1 fruit fly cellular context compared by ENCODE assay signal in genomic region chr2L:4981278-4981966, dm6.
TF ChIP-seq lines count a peak whose summit lies in the region.

CG8892 (minus strand) TSS chr2L:4981592.
CG34126 (plus strand) TSS chr2L:4981614.

TF ChIP-seq in whole organism, embryonic, 481 proteins besides CTCF, POLR2A, EP300 and RAD21 (continued from another document and continues in another):
- TF ChIP-seq gcm (GFP tag; optimal IDR thresholded peaks at IDR 0.05; lab: Kevin White, UChicago) = peak; percentile 94
- TF ChIP-seq hb (GFP tag; IDR thresholded peaks at IDR 0.05; lab: Robert Waterston, UW; ENCODE audit: partially characterized antibody) = no peak
- peak; percentile 78 for TF ChIP-seq CG11696 (GFP tag; IDR thresholded peaks at IDR 0.05; lab: Robert Waterston, UW)
- peak; percentile 94 for TF ChIP-seq CG11695 (GFP tag; IDR thresholded peaks at IDR 0.05; lab: Robert Waterston, UW)
- TF ChIP-seq kah (GFP tag; optimal IDR thresholded peaks at IDR 0.05; lab: Kevin White, UChicago) = peak; percentile 87
- TF ChIP-seq CG17361 (GFP tag; IDR thresholded peaks at IDR 0.05; lab: Robert Waterston, UW) = peak; percentile 98
- peak; percentile 98 for TF ChIP-seq lab (GFP tag; optimal IDR thresholded peaks at IDR 0.05; lab: Kevin White, UChicago)
- TF ChIP-seq zfh1 (GFP tag; IDR thresholded peaks at IDR 0.05; lab: Robert Waterston, UW) = peak; percentile 96
- peak; percentile 97 for TF ChIP-seq Meics (GFP tag; optimal IDR thresholded peaks at IDR 0.05; lab: Kevin White, UChicago)
- TF ChIP-seq CG11398 (GFP tag; optimal IDR thresholded peaks at IDR 0.05; lab: Kevin White, UChicago) = peak; percentile 82
- peak; percentile 91 for TF ChIP-seq gsb (GFP tag; IDR thresholded peaks at IDR 0.05; lab: Robert Waterston, UW)
- TF ChIP-seq CG15601 (tag; optimal IDR thresholded peaks at IDR 0.05; lab: Kevin White, UChicago) = peak; percentile 94
- TF ChIP-seq Rfx (GFP tag; IDR thresholded peaks at IDR 0.05; lab: Robert Waterston, UW) = peak; percentile 98
- TF ChIP-seq Elba2 (GFP tag; optimal IDR thresholded peaks at IDR 0.05; lab: Kevin White, UChicago) = peak; percentile 92
- TF ChIP-seq tx (GFP tag; optimal IDR thresholded peaks at IDR 0.05; lab: Kevin White, UChicago) = peak; percentile 97
- TF ChIP-seq Hmr (GFP tag; optimal IDR thresholded peaks at IDR 0.05; lab: Kevin White, UChicago) = peak; percentile 98
- peak; percentile 90 for TF ChIP-seq CG11560 (tag; IDR thresholded peaks at IDR 0.05; lab: Robert Waterston, UW)
- TF ChIP-seq cato (GFP tag; optimal IDR thresholded peaks at IDR 0.05; lab: Kevin White, UChicago; ENCODE audit: borderline replicate concordance) = peak; percentile 98
- peak; percentile 98 for TF ChIP-seq CG14710 (tag; optimal IDR thresholded peaks at IDR 0.05; lab: Kevin White, UChicago)
- peak; percentile 48; the same call in 1 of the 2 replicates for TF ChIP-seq amos (GFP tag; IDR thresholded peaks at IDR 0.05; lab: Robert Waterston, UW; ENCODE audit: partially characterized antibody)
- TF ChIP-seq tup (GFP tag; optimal IDR thresholded peaks at IDR 0.05; lab: Kevin White, UChicago) = peak; percentile 95
- peak; percentile 94 for TF ChIP-seq CG10147 (GFP tag; optimal IDR thresholded peaks at IDR 0.05; lab: Kevin White, UChicago)
- TF ChIP-seq tap (tag; optimal IDR thresholded peaks at IDR 0.05; lab: Kevin White, UChicago) = peak; percentile 89
- peak; percentile 99 for TF ChIP-seq CG4617 (GFP tag; optimal IDR thresholded peaks at IDR 0.05; lab: Kevin White, UChicago; ENCODE audit: borderline replicate concordance)
- peak; percentile 80 for TF ChIP-seq Adf1 (GFP tag; IDR thresholded peaks at IDR 0.05; lab: Robert Waterston, UW)
- TF ChIP-seq chif (GFP tag; optimal IDR thresholded peaks at IDR 0.05; lab: Kevin White, UChicago) = peak; percentile 97
- peak; percentile 96 for TF ChIP-seq Oli (tag; optimal IDR thresholded peaks at IDR 0.05; lab: Kevin White, UChicago)
- peak; percentile 95 for TF ChIP-seq dmrt99B (tag; optimal IDR thresholded peaks at IDR 0.05; lab: Kevin White, UChicago)
- peak; percentile 100 for TF ChIP-seq CG30403 (GFP tag; optimal IDR thresholded peaks at IDR 0.05; lab: Kevin White, UChicago)
- peak; percentile 84 for TF ChIP-seq CG15073 (GFP tag; optimal IDR thresholded peaks at IDR 0.05; lab: Kevin White, UChicago)
- peak; percentile 83 for TF ChIP-seq sima (GFP tag; optimal IDR thresholded peaks at IDR 0.05; lab: Kevin White, UChicago)
- TF ChIP-seq CG2678 (tag; optimal IDR thresholded peaks at IDR 0.05; lab: Kevin White, UChicago) = peak; percentile 97
- TF ChIP-seq HLHmδ (GFP tag; optimal IDR thresholded peaks at IDR 0.05; lab: Kevin White, UChicago) = no peak
- TF ChIP-seq CG8388 (GFP tag; optimal IDR thresholded peaks at IDR 0.05; lab: Kevin White, UChicago) = peak; percentile 93
- peak; percentile 96 for TF ChIP-seq PHDP (tag; optimal IDR thresholded peaks at IDR 0.05; lab: Kevin White, UChicago)
- peak; percentile 96 for TF ChIP-seq CG15269 (tag; optimal IDR thresholded peaks at IDR 0.05; lab: Kevin White, UChicago)
- TF ChIP-seq Atf3 (GFP tag; optimal IDR thresholded peaks at IDR 0.05; lab: Kevin White, UChicago) = peak; percentile 96
- peak; percentile 51 for TF ChIP-seq pros (GFP tag; optimal IDR thresholded peaks at IDR 0.05; lab: Kevin White, UChicago)
- peak; percentile 89 for TF ChIP-seq CG14050 (GFP tag; IDR thresholded peaks at IDR 0.05; lab: Robert Waterston, UW)
- peak; percentile 89 for TF ChIP-seq abd-A (tag; optimal IDR thresholded peaks at IDR 0.05; lab: Kevin White, UChicago)
- TF ChIP-seq Max (GFP tag; optimal IDR thresholded peaks at IDR 0.05; lab: Kevin White, UChicago) = peak; percentile 99
- TF ChIP-seq CG15011 (GFP tag; optimal IDR thresholded peaks at IDR 0.05; lab: Kevin White, UChicago) = peak; percentile 95
- peak; percentile 98 for TF ChIP-seq phol (tag; optimal IDR thresholded peaks at IDR 0.05; lab: Kevin White, UChicago)
- TF ChIP-seq CG13123 (GFP tag; optimal IDR thresholded peaks at IDR 0.05; lab: Kevin White, UChicago) = peak; percentile 95
- TF ChIP-seq Hr39 (optimal IDR thresholded peaks at IDR 0.05; lab: Kevin White, UChicago) = peak; percentile 82
- peak; percentile 94 for TF ChIP-seq Hmx (GFP tag; optimal IDR thresholded peaks at IDR 0.05; lab: Kevin White, UChicago)
- peak; percentile 98 for TF ChIP-seq CG30431 (GFP tag; optimal IDR thresholded peaks at IDR 0.05; lab: Kevin White, UChicago)
- peak; percentile 93 for TF ChIP-seq CG1792 (GFP tag; optimal IDR thresholded peaks at IDR 0.05; lab: Kevin White, UChicago)
- TF ChIP-seq CG10209 (GFP tag; optimal IDR thresholded peaks at IDR 0.05; lab: Kevin White, UChicago) = peak; percentile 98
- peak; percentile 86 for TF ChIP-seq CG5180 (GFP tag; optimal IDR thresholded peaks at IDR 0.05; lab: Kevin White, UChicago)
- peak; percentile 98 for TF ChIP-seq row (GFP tag; IDR thresholded peaks at IDR 0.05; lab: Robert Waterston, UW)
- peak; percentile 99 for TF ChIP-seq CG4424 (GFP tag; optimal IDR thresholded peaks at IDR 0.05; lab: Kevin White, UChicago)
- peak; percentile 92 for TF ChIP-seq ftz-f1 (GFP tag; optimal IDR thresholded peaks at IDR 0.05; lab: Kevin White, UChicago)
- TF ChIP-seq CG6854 (GFP tag; optimal IDR thresholded peaks at IDR 0.05; lab: Kevin White, UChicago) = peak; percentile 89
- TF ChIP-seq Asciz (GFP tag; optimal IDR thresholded peaks at IDR 0.05; lab: Kevin White, UChicago) = peak; percentile 93
- peak; percentile 94 for TF ChIP-seq gt (GFP tag; IDR thresholded peaks at IDR 0.05; lab: Robert Waterston, UW)
- TF ChIP-seq Ets65A (GFP tag; lab: Kevin White, UChicago) = peak; percentile 100
- TF ChIP-seq CG7271 (tag; optimal IDR thresholded peaks at IDR 0.05; lab: Kevin White, UChicago) = peak; percentile 85
- TF ChIP-seq cas (GFP tag; IDR thresholded peaks at IDR 0.05; lab: Robert Waterston, UW) = peak; percentile 90
- TF ChIP-seq Hsf (GFP tag; optimal IDR thresholded peaks at IDR 0.05; lab: Kevin White, UChicago) = peak; percentile 99
- peak; percentile 95 for TF ChIP-seq NC2β (GFP tag; optimal IDR thresholded peaks at IDR 0.05; lab: Kevin White, UChicago)
- peak; percentile 98 for TF ChIP-seq gem (tag; optimal IDR thresholded peaks at IDR 0.05; lab: Kevin White, UChicago)
- peak; percentile 88 for TF ChIP-seq CG1024 (GFP tag; IDR thresholded peaks at IDR 0.05; lab: Robert Waterston, UW)
- peak; percentile 97 for TF ChIP-seq fd96Cb (tag; optimal IDR thresholded peaks at IDR 0.05; lab: Kevin White, UChicago)
- peak; percentile 68 for TF ChIP-seq fd102C (GFP tag; optimal IDR thresholded peaks at IDR 0.05; lab: Kevin White, UChicago)
- TF ChIP-seq z (GFP tag; IDR thresholded peaks at IDR 0.05; lab: Robert Waterston, UW) = no peak
- TF ChIP-seq bcd (GFP tag; optimal IDR thresholded peaks at IDR 0.05; lab: Kevin White, UChicago) = peak; percentile 98
- TF ChIP-seq CG34376 (GFP tag; optimal IDR thresholded peaks at IDR 0.05; lab: Kevin White, UChicago) = peak; percentile 97
- peak; percentile 95 for TF ChIP-seq CG2889 (GFP tag; IDR thresholded peaks at IDR 0.05; lab: Robert Waterston, UW)
- TF ChIP-seq nau (GFP tag; optimal IDR thresholded peaks at IDR 0.05; lab: Kevin White, UChicago) = no peak
- TF ChIP-seq fru (optimal IDR thresholded peaks at IDR 0.05; lab: Kevin White, UChicago) = no peak
- peak; percentile 92 for TF ChIP-seq Optix (GFP tag; IDR thresholded peaks at IDR 0.05; lab: Robert Waterston, UW)
- TF ChIP-seq CG31388 (GFP tag; optimal IDR thresholded peaks at IDR 0.05; lab: Kevin White, UChicago) = peak; percentile 97
- TF ChIP-seq vfl (GFP tag; optimal IDR thresholded peaks at IDR 0.05; lab: Kevin White, UChicago) = peak; percentile 97
- peak; percentile 74 for TF ChIP-seq zf30C (GFP tag; optimal IDR thresholded peaks at IDR 0.05; lab: Kevin White, UChicago)
- peak; percentile 97 for TF ChIP-seq Fer1 (GFP tag; optimal IDR thresholded peaks at IDR 0.05; lab: Kevin White, UChicago)
- peak; percentile 84 for TF ChIP-seq CG10431 (GFP tag; optimal IDR thresholded peaks at IDR 0.05; lab: Kevin White, UChicago)
- TF ChIP-seq grn (GFP tag; optimal IDR thresholded peaks at IDR 0.05; lab: Kevin White, UChicago) = peak; percentile 86
- TF ChIP-seq NFAT (GFP tag; IDR thresholded peaks at IDR 0.05; lab: Robert Waterston, UW) = peak; percentile 98
- peak; percentile 90 for TF ChIP-seq da (GFP tag; optimal IDR thresholded peaks at IDR 0.05; lab: Kevin White, UChicago)
- peak; percentile 95 for TF ChIP-seq lbe (GFP tag; optimal IDR thresholded peaks at IDR 0.05; lab: Kevin White, UChicago)
- peak; percentile 92 for TF ChIP-seq chm (GFP tag; IDR thresholded peaks at IDR 0.05; lab: Robert Waterston, UW)
- peak; percentile 98 for TF ChIP-seq az2 (GFP tag; optimal IDR thresholded peaks at IDR 0.05; lab: Kevin White, UChicago)
- peak; percentile 85 for TF ChIP-seq pb (GFP tag; optimal IDR thresholded peaks at IDR 0.05; lab: Kevin White, UChicago)
- peak in 1 of 2 experiments; percentile 84 for TF ChIP-seq eve (GFP tag; optimal IDR thresholded peaks at IDR 0.05; lab: Kevin White, UChicago)
- no peak for TF ChIP-seq CG34224 (GFP tag; IDR thresholded peaks at IDR 0.05; lab: Robert Waterston, UW; ENCODE audit: partially characterized antibody)
- TF ChIP-seq unpg (GFP tag; optimal IDR thresholded peaks at IDR 0.05; lab: Kevin White, UChicago) = peak; percentile 94
- peak; percentile 90 for TF ChIP-seq dm (GFP tag; optimal IDR thresholded peaks at IDR 0.05; lab: Kevin White, UChicago)
- peak; percentile 83 for TF ChIP-seq disco-r (GFP tag; optimal IDR thresholded peaks at IDR 0.05; lab: Kevin White, UChicago)
- peak; percentile 85 for TF ChIP-seq CG16779 (GFP tag; IDR thresholded peaks at IDR 0.05; lab: Robert Waterston, UW)
- peak; percentile 93 for TF ChIP-seq Rx (GFP tag; IDR thresholded peaks at IDR 0.05; lab: Robert Waterston, UW)
- TF ChIP-seq esg (GFP tag; conservative IDR thresholded peaks at IDR 0.05; lab: Robert Waterston, UW) = peak; percentile 97
- peak; percentile 89 for TF ChIP-seq CG30020 (tag; optimal IDR thresholded peaks at IDR 0.05; lab: Kevin White, UChicago)
- peak; percentile 84 for TF ChIP-seq pzg (GFP tag; optimal IDR thresholded peaks at IDR 0.05; lab: Kevin White, UChicago)
- TF ChIP-seq Usf (GFP tag; optimal IDR thresholded peaks at IDR 0.05; lab: Kevin White, UChicago) = peak; percentile 98
- peak; percentile 74; the same call in 1 of the 3 replicates for TF ChIP-seq CG2199 (GFP tag; IDR thresholded peaks at IDR 0.05; lab: Robert Waterston, UW)
- no peak for TF ChIP-seq bbx (GFP tag; IDR thresholded peaks at IDR 0.05; lab: Robert Waterston, UW; ENCODE audit: partially characterized antibody)
- TF ChIP-seq CG10366 (GFP tag; IDR thresholded peaks at IDR 0.05; lab: Robert Waterston, UW) = peak; percentile 94
- TF ChIP-seq B-H1 (GFP tag; IDR thresholded peaks at IDR 0.05; lab: Robert Waterston, UW) = peak; percentile 94
- TF ChIP-seq nmo (GFP tag; optimal IDR thresholded peaks at IDR 0.05; lab: Kevin White, UChicago) = peak; percentile 98
- no peak for TF ChIP-seq inv (GFP tag; IDR thresholded peaks at IDR 0.05; lab: Robert Waterston, UW; ENCODE audit: partially characterized antibody)
- peak; percentile 96 for TF ChIP-seq fu2 (GFP tag; optimal IDR thresholded peaks at IDR 0.05; lab: Kevin White, UChicago)
- TF ChIP-seq CG3281 (GFP tag; optimal IDR thresholded peaks at IDR 0.05; lab: Kevin White, UChicago) = peak; percentile 97
- peak; percentile 87 for TF ChIP-seq CG12236 (GFP tag; optimal IDR thresholded peaks at IDR 0.05; lab: Kevin White, UChicago)
- peak; percentile 99 for TF ChIP-seq Chrac-16 (GFP tag; optimal IDR thresholded peaks at IDR 0.05; lab: Kevin White, UChicago)
- peak; percentile 96 for TF ChIP-seq ems (GFP tag; optimal IDR thresholded peaks at IDR 0.05; lab: Kevin White, UChicago)
- peak; percentile 97 for TF ChIP-seq CG11456 (GFP tag; IDR thresholded peaks at IDR 0.05; lab: Robert Waterston, UW)
- peak; percentile 96 for TF ChIP-seq CG3065 (GFP tag; optimal IDR thresholded peaks at IDR 0.05; lab: Kevin White, UChicago)
- TF ChIP-seq ap (GFP tag; IDR thresholded peaks at IDR 0.05; lab: Robert Waterston, UW) = peak; percentile 85
- TF ChIP-seq lmd (GFP tag; IDR thresholded peaks at IDR 0.05; lab: Robert Waterston, UW) = peak; percentile 97
- TF ChIP-seq onecut (GFP tag; IDR thresholded peaks at IDR 0.05; lab: Robert Waterston, UW) = peak; percentile 87
- TF ChIP-seq CG2116 (GFP tag; optimal IDR thresholded peaks at IDR 0.05; lab: Kevin White, UChicago) = peak; percentile 87
- peak; percentile 72; the same call in 1 of the 2 replicates for TF ChIP-seq aop (GFP tag; IDR thresholded peaks at IDR 0.05; lab: Robert Waterston, UW)
- peak; percentile 87 for TF ChIP-seq CG3838 (GFP tag; optimal IDR thresholded peaks at IDR 0.05; lab: Kevin White, UChicago)
- TF ChIP-seq CG13775 (GFP tag; optimal IDR thresholded peaks at IDR 0.05; lab: Kevin White, UChicago) = peak; percentile 99
- peak; percentile 96 for TF ChIP-seq CG13624 (GFP tag; optimal IDR thresholded peaks at IDR 0.05; lab: Kevin White, UChicago)
- peak; percentile 87 for TF ChIP-seq ham (GFP tag; IDR thresholded peaks at IDR 0.05; lab: Robert Waterston, UW)
- TF ChIP-seq croc (GFP tag; conservative IDR thresholded peaks at IDR 0.05; lab: Robert Waterston, UW) = peak; percentile 98
- 0 out of 2 replicates have a peak, but pooled peaks have one; percentile 27 for TF ChIP-seq unc-4 (GFP tag; IDR thresholded peaks at IDR 0.05; lab: Robert Waterston, UW; ENCODE audit: partially characterized antibody)
- TF ChIP-seq pan (optimal IDR thresholded peaks at IDR 0.05; lab: Kevin White, UChicago) = no peak
- TF ChIP-seq pan (GFP tag; optimal IDR thresholded peaks at IDR 0.05 in 1 of 2, IDR thresholded peaks at IDR 0.05 in 1 of 2) = peak in 1 of 2 experiments; percentile 94
- TF ChIP-seq wek (GFP tag; optimal IDR thresholded peaks at IDR 0.05; lab: Kevin White, UChicago) = peak; percentile 65
- TF ChIP-seq Doc3 (GFP tag; IDR thresholded peaks at IDR 0.05; lab: Robert Waterston, UW; ENCODE audit: partially characterized antibody) = no peak
- peak; percentile 81 for TF ChIP-seq schlank (tag; optimal IDR thresholded peaks at IDR 0.05; lab: Kevin White, UChicago)
- peak; percentile 98 for TF ChIP-seq Xrp1 (GFP tag; IDR thresholded peaks at IDR 0.05; lab: Robert Waterston, UW)
- peak in 1 of 2 experiments; percentile 75 for TF ChIP-seq Hr78 (GFP tag; optimal IDR thresholded peaks at IDR 0.05; lab: Kevin White, UChicago)
- peak; percentile 92 for TF ChIP-seq Bdp1 (GFP tag; optimal IDR thresholded peaks at IDR 0.05; lab: Kevin White, UChicago)
- peak; percentile 98 for TF ChIP-seq CG9817 (tag; optimal IDR thresholded peaks at IDR 0.05; lab: Kevin White, UChicago)
- TF ChIP-seq CG2120 (GFP tag; optimal IDR thresholded peaks at IDR 0.05; lab: Kevin White, UChicago) = peak; percentile 99
- TF ChIP-seq Dip2 (GFP tag; IDR thresholded peaks at IDR 0.05; lab: Robert Waterston, UW) = peak; percentile 71
